Worm (Caenorhabditis elegans) whole organism, L1 larva: Measurements from ENCODE around the gene ddr-2.

ENCODE experiments used
- C04F5.9 ChIP-seq: sonication (generic microtip); optimal IDR thresholded peaks from 2 replicates; lab custom pipeline; 2016; ENCODE audit warnings: missing genetic modification characterization, missing compliant biosample characterization
- C16A3.4 ChIP-seq: fragments of 150-350 bp; optimal IDR thresholded peaks from 2 replicates; lab custom pipeline; 2014; ENCODE audit warnings: missing biosample characterization, missing genetic modification characterization
- C34B4.2 ChIP-seq: sonication (generic microtip); optimal IDR thresholded peaks from 2 replicates; lab custom pipeline; 2017; ENCODE audit warnings: mild to moderate bottlenecking, missing genetic modification characterization, missing compliant biosample characterization
- F16B12.6 ChIP-seq: fragments of 150-350 bp; optimal IDR thresholded peaks from 2 replicates; lab custom pipeline; 2014; ENCODE audit warnings: missing biosample characterization, missing genetic modification characterization
- aha-1 ChIP-seq: fragments of 150-350 bp; optimal IDR thresholded peaks from 2 replicates; lab custom pipeline; 2014; ENCODE audit warnings: missing biosample characterization, missing genetic modification characterization
- blmp-1 ChIP-seq: fragments of 150-350 bp; optimal IDR thresholded peaks from 2 replicates; lab custom pipeline; 2014; ENCODE audit warnings: missing biosample characterization, missing genetic modification characterization
- ceh-63 ChIP-seq: fragments of 200-800 bp; sonication (Bioruptor generic); optimal IDR thresholded peaks from 2 replicates; lab custom pipeline; 2018; ENCODE audit warnings: mild to moderate bottlenecking, missing genetic modification characterization, missing compliant biosample characterization
- ceh-88 ChIP-seq: fragments of 200-800 bp; sonication (Bioruptor generic); IDR thresholded peaks from 2 replicates; pipeline ENCODE4 v1.3.6; 2022; ENCODE audit warnings: missing genetic modification characterization, missing compliant biosample characterization
- ceh-90 ChIP-seq: sonication (generic microtip); optimal IDR thresholded peaks from 2 replicates; lab custom pipeline; 2016; ENCODE audit warnings: missing genetic modification characterization, missing compliant biosample characterization
- ces-1 ChIP-seq: fragments of 150-350 bp; optimal IDR thresholded peaks from 2 replicates; lab custom pipeline; 2014; ENCODE audit warnings: missing biosample characterization, missing genetic modification reagents, missing genetic modification characterization
- efl-3 ChIP-seq: fragments of 200-800 bp; sonication (Bioruptor generic); optimal IDR thresholded peaks from 2 replicates; lab custom pipeline; 2018; ENCODE audit warnings: mild to moderate bottlenecking, missing genetic modification characterization, missing compliant biosample characterization
- elt-2 ChIP-seq: sonication (generic microtip); optimal IDR thresholded peaks from 2 replicates; lab custom pipeline; 2016; ENCODE audit warnings: missing genetic modification characterization, mild to moderate bottlenecking, inconsistent platforms, missing compliant biosample characterization, missing genetic modification reagents
- elt-3 ChIP-seq, 6 experiments: fragments of 150-350 bp in 1 of 6; sonication (generic microtip); optimal IDR thresholded peaks; 2 replicates each; lab custom pipeline; 2017 to 2018; ENCODE audit warnings: missing biosample characterization in 6 of 6, missing genetic modification characterization in 6 of 6, inconsistent platforms in 1 of 6
- fkh-10 ChIP-seq: sonication (generic microtip); optimal IDR thresholded peaks from 2 replicates; lab custom pipeline; 2017; ENCODE audit warnings: missing biosample characterization, missing genetic modification reagents, missing genetic modification characterization
- fkh-4 ChIP-seq: sonication (generic microtip); optimal IDR thresholded peaks from 2 replicates; lab custom pipeline; 2016; ENCODE audit warnings: missing compliant biosample characterization, missing genetic modification characterization, borderline replicate concordance
- fkh-8 ChIP-seq: sonication (generic microtip); optimal IDR thresholded peaks from 2 replicates; lab custom pipeline; 2016; ENCODE audit warnings: mild to moderate bottlenecking, missing genetic modification characterization, missing compliant biosample characterization
- hlh-17 ChIP-seq: fragments of 200-800 bp; sonication (Bioruptor generic); optimal IDR thresholded peaks from 2 replicates; lab custom pipeline; 2018; ENCODE audit warnings: missing genetic modification characterization, mild to moderate bottlenecking, missing compliant biosample characterization, moderate library complexity, borderline replicate concordance
- jun-1 ChIP-seq: fragments of 150-350 bp; optimal IDR thresholded peaks from 2 replicates; lab custom pipeline; 2014; ENCODE audit warnings: missing biosample characterization, missing genetic modification reagents, missing genetic modification characterization
- lin-13 ChIP-seq: fragments of 150-350 bp; optimal IDR thresholded peaks from 2 replicates; lab custom pipeline; 2014; ENCODE audit warnings: missing biosample characterization, missing genetic modification reagents, missing genetic modification characterization
- lin-14 ChIP-seq: fragments of 200-800 bp; sonication (Bioruptor generic); optimal IDR thresholded peaks from 2 replicates; lab custom pipeline; 2018; ENCODE audit warnings: mild to moderate bottlenecking, missing genetic modification characterization, moderate library complexity, missing compliant biosample characterization
- lin-15B ChIP-seq: fragments of 150-350 bp; sonication (generic microtip); optimal IDR thresholded peaks from 3 replicates; lab custom pipeline; 2014; ENCODE audit warnings: missing biosample characterization, missing genetic modification characterization
- lin-35 ChIP-seq, 2 experiments: fragments of 150-350 bp; optimal IDR thresholded peaks; 2 replicates each; lab custom pipeline; 2014; ENCODE audit warnings: missing biosample characterization in 2 of 2, missing genetic modification characterization in 2 of 2, missing genetic modification reagents in 2 of 2
- lir-3 ChIP-seq: sonication (generic microtip); optimal IDR thresholded peaks from 2 replicates; lab custom pipeline; 2016; ENCODE audit warnings: mild to moderate bottlenecking, missing genetic modification characterization, moderate library complexity, missing compliant biosample characterization; ENCODE audit not compliant: poor library complexity
- mab-9 ChIP-seq: fragments of 200-800 bp; sonication (Bioruptor generic); IDR thresholded peaks from 2 replicates; pipeline ENCODE4 v1.3.6; 2022; ENCODE audit warnings: missing genetic modification reagents, missing genetic modification characterization, missing compliant biosample characterization
- nhr-11 ChIP-seq: fragments of 150-350 bp; optimal IDR thresholded peaks from 2 replicates; lab custom pipeline; 2014; ENCODE audit warnings: missing biosample characterization, missing genetic modification characterization
- nhr-12 ChIP-seq: sonication (generic microtip); optimal IDR thresholded peaks from 2 replicates; lab custom pipeline; 2017; ENCODE audit warnings: missing biosample characterization, missing genetic modification characterization
- nhr-19 ChIP-seq: fragments of 200-800 bp; sonication (Bioruptor generic); conservative IDR thresholded peaks from 2 replicates; pipeline ENCODE4 v1.3.6; 2022; ENCODE audit warnings: missing genetic modification characterization, missing compliant biosample characterization
- nhr-20 ChIP-seq: sonication (generic microtip); optimal IDR thresholded peaks from 2 replicates; lab custom pipeline; 2016; ENCODE audit warnings: mild to moderate bottlenecking, missing genetic modification characterization, missing compliant biosample characterization
- nhr-237 ChIP-seq: fragments of 150-350 bp; optimal IDR thresholded peaks from 2 replicates; lab custom pipeline; 2014; ENCODE audit warnings: missing biosample characterization, missing genetic modification characterization
- nhr-28 ChIP-seq: fragments of 150-350 bp; optimal IDR thresholded peaks from 2 replicates; lab custom pipeline; 2014; ENCODE audit warnings: missing biosample characterization, missing genetic modification characterization
- nhr-47 ChIP-seq: sonication (generic microtip); optimal IDR thresholded peaks from 2 replicates; lab custom pipeline; 2016; ENCODE audit warnings: mild to moderate bottlenecking, missing genetic modification characterization, moderate library complexity, missing compliant biosample characterization
- nhr-71 ChIP-seq: sonication (generic microtip); optimal IDR thresholded peaks from 2 replicates; lab custom pipeline; 2016; ENCODE audit warnings: mild to moderate bottlenecking, missing genetic modification characterization, moderate library complexity, missing compliant biosample characterization
- nhr-76 ChIP-seq: sonication (generic microtip); optimal IDR thresholded peaks from 2 replicates; lab custom pipeline; 2017; ENCODE audit warnings: missing biosample characterization, missing genetic modification characterization
- nhr-77 ChIP-seq: fragments of 150-350 bp; optimal IDR thresholded peaks from 2 replicates; lab custom pipeline; 2014; ENCODE audit warnings: missing biosample characterization, missing genetic modification characterization
- nhr-85 ChIP-seq: sonication (generic microtip); peaks from one replicate; lab custom pipeline; 2016; ENCODE audit warnings: missing genetic modification characterization, inconsistent platforms, missing compliant biosample characterization
- rnt-1 ChIP-seq: sonication (generic microtip); optimal IDR thresholded peaks from 2 replicates; lab custom pipeline; 2016; ENCODE audit warnings: mild to moderate bottlenecking, missing genetic modification characterization, moderate library complexity, missing compliant biosample characterization
- skn-1 ChIP-seq: fragments of 150-350 bp; optimal IDR thresholded peaks from 2 replicates; lab custom pipeline; 2014; ENCODE audit warnings: missing biosample characterization, missing genetic modification characterization
- snu-23 ChIP-seq: sonication (generic microtip); optimal IDR thresholded peaks from 2 replicates; lab custom pipeline; 2016; ENCODE audit warnings: missing genetic modification characterization, missing compliant biosample characterization
- sox-4 ChIP-seq: sonication (generic microtip); optimal IDR thresholded peaks from 2 replicates; lab custom pipeline; 2016; ENCODE audit warnings: missing genetic modification characterization, missing compliant biosample characterization
- sup-37 ChIP-seq: fragments of 200-800 bp; sonication (Bioruptor generic); optimal IDR thresholded peaks from 2 replicates; lab custom pipeline; 2018; ENCODE audit warnings: mild to moderate bottlenecking, missing genetic modification characterization, missing compliant biosample characterization
- tbx-2 ChIP-seq: sonication (generic microtip); optimal IDR thresholded peaks from 2 replicates; lab custom pipeline; 2016; ENCODE audit warnings: missing genetic modification characterization, missing compliant biosample characterization
- unc-130 ChIP-seq: fragments of 150-350 bp; optimal IDR thresholded peaks from 2 replicates; lab custom pipeline; 2017; ENCODE audit warnings: missing biosample characterization, missing genetic modification characterization, inconsistent platforms
- vab-15 ChIP-seq: sonication (generic microtip); optimal IDR thresholded peaks from 2 replicates; lab custom pipeline; 2017; ENCODE audit warnings: missing genotype, mild to moderate bottlenecking, missing genetic modification characterization, missing compliant biosample characterization
- xbp-1 ChIP-seq: sonication (generic microtip); optimal IDR thresholded peaks from 2 replicates; lab custom pipeline; 2016; ENCODE audit warnings: missing genetic modification characterization, missing compliant biosample characterization
- zag-1 ChIP-seq: fragments of 150-350 bp; optimal IDR thresholded peaks from 2 replicates; lab custom pipeline; 2014; ENCODE audit warnings: missing biosample characterization, missing genetic modification characterization
- zip-4 ChIP-seq: fragments of 200-800 bp; sonication (Bioruptor generic); optimal IDR thresholded peaks from 2 replicates; lab custom pipeline; 2018; ENCODE audit warnings: mild to moderate bottlenecking, missing genetic modification characterization, moderate library complexity, missing compliant biosample characterization
- ztf-11 ChIP-seq, 2 experiments: sonication (generic microtip); optimal IDR thresholded peaks; 2 replicates each; lab custom pipeline; 2016 to 2017; ENCODE audit warnings: missing genetic modification characterization in 2 of 2, missing biosample characterization in 1 of 2, missing compliant biosample characterization in 1 of 2
- ztf-4 ChIP-seq: fragments of 150-350 bp; optimal IDR thresholded peaks from 2 replicates; lab custom pipeline; 2014; ENCODE audit warnings: missing biosample characterization, missing genetic modification characterization

ddr-2 gene

ce11 chrX:3339882-3340281, 24.8 kb downstream of the ddr-2 start (continued):
- TF ChIP-seq nhr-28 (tag; lab: Kevin White, UChicago) (no peak), ztf-11 (tag; optimal IDR thresholded peaks at IDR 0.05; lab: Kevin White, UChicago) (no peak), nhr-85 (tag; lab: Kevin White, UChicago) (no peak), elt-2 (tag; lab: Kevin White, UChicago) (no peak), lin-15B (no peak), zip-4 (GFP tag; lab: Kevin White, UChicago) (no peak), ces-1 (GFP tag; lab: Kevin White, UChicago) (no peak), hlh-17 (GFP tag; lab: Kevin White, UChicago) (no peak), nhr-76 (tag; lab: Kevin White, UChicago) (no peak), tbx-2 (no peak), nhr-47 (tag; lab: Kevin White, UChicago) (peak; percentile 13), C04F5.9 (tag; lab: Kevin White, UChicago) (no peak), sox-4 (tag; lab: Kevin White, UChicago) (peak; percentile 30), aha-1 (tag; lab: Kevin White, UChicago) (no peak), F16B12.6 (tag; lab: Kevin White, UChicago) (no peak), C34B4.2 (tag; lab: Kevin White, UChicago) (no peak), fkh-4 (tag; lab: Kevin White, UChicago) (no peak), C16A3.4 (no peak), fkh-8 (tag; lab: Kevin White, UChicago) (peak; percentile 83)
- TF ChIP-seq, all 84 proteins: peak for 8

DNA sequence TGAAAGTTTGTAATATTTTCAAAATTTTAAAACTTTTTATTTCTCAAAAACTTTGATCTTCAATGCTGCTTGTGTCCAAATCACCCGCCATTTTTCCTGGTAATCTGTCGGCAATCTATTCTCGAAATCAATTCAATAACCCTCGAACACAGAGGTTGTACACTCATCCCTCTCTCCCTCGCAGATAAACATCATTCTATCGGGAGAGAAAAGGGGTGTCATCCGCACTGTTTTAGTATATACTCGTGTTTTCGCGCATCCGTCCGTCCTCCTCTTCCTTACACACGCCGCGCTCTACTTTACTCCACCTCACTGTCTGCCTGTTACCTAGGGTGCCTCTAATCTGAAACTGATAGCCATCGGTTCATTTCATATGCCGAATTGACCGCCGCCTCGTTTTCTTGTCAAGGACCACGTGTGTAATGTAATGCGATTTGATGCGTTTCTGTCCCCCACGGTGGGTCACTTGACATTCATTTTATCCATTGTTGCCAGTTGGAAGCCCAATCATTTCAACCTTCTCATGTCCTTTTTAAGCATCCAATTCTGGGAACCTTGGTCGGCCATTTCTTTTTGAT, 28.6 kb downstream of the ddr-2 start:
- TF ChIP-seq rnt-1 (tag; lab: Kevin White, UChicago): peak; percentile 15
- peak; percentile 48 for TF ChIP-seq lin-14 (GFP tag; lab: Kevin White, UChicago)
- TF ChIP-seq lin-35 (GFP tag; optimal IDR thresholded peaks at IDR 0.05; lab: Kevin White, UChicago): peak in 1 of 2 experiments; percentile 1
- no peak for TF ChIP-seq ceh-63 (GFP tag; lab: Kevin White, UChicago)
- TF ChIP-seq blmp-1 (tag; lab: Kevin White, UChicago): peak; percentile 9
- TF ChIP-seq sup-37 (GFP tag; lab: Kevin White, UChicago): no peak
- TF ChIP-seq zag-1: no peak
- TF ChIP-seq nhr-85 (tag; lab: Kevin White, UChicago): peak; percentile 49
- TF ChIP-seq nhr-77 (tag; lab: Kevin White, UChicago): no peak
- TF ChIP-seq snu-23 (GFP tag; lab: Kevin White, UChicago): peak; percentile 7

DNA sequence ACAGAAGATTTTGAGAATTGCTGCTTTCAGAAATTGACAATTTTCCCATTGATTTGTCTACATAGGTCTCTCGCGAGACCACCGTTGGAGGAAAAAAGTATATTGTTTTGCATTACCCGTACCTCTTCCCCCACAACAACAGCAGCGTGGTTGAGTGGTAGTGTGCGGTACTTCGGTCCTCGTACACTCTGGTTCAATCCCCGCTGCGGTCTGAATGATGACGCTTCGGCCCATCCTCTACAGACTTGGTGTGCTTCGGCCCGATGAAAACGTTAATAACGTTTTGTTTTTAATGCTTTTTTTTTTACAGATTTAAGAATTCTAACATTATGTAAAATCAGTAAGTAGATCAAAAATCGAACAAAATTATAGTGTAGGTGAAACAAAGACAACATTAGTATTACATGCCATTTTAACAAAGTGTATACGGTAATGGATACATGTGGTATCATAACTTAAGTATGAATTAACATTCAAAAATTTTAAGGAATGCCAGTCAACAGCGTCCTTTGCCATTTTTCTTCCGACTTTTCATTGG, 32.9 kb downstream of the ddr-2 start, which contains the start of gene ZK816.3:
Gene ZK816.3 (plus strand): TSS at position 488 of the 538 bp plus-strand sequence.
- TF ChIP-seq vab-15 (tag; lab: Kevin White, UChicago) (no peak), lin-13 (GFP tag; lab: Kevin White, UChicago) (no peak), lin-14 (GFP tag; lab: Kevin White, UChicago) (peak; percentile 36), unc-130 (tag; lab: Kevin White, UChicago) (peak; percentile 9), skn-1 (tag; lab: Kevin White, UChicago) (peak; percentile 46), lir-3 (tag; lab: Kevin White, UChicago) (no peak), nhr-12 (tag; lab: Kevin White, UChicago) (no peak), nhr-19 (GFP tag; lab: Robert Waterston, UW) (peak; percentile 30; the same call in 1 of the 2 replicates), jun-1 (tag; lab: Kevin White, UChicago) (no peak), C34B4.2 (tag; lab: Kevin White, UChicago) (no peak), fkh-10 (GFP tag; lab: Kevin White, UChicago) (no peak), nhr-71 (tag; lab: Kevin White, UChicago) (peak; percentile 36), nhr-47 (tag; lab: Kevin White, UChicago) (peak; percentile 41), nhr-11 (tag; lab: Kevin White, UChicago) (no peak), fkh-4 (tag; lab: Kevin White, UChicago) (no peak), mab-9 (GFP tag; lab: Robert Waterston, UW) (no peak), fkh-8 (tag; lab: Kevin White, UChicago) (no peak), efl-3 (GFP tag; lab: Kevin White, UChicago) (no peak), tbx-2 (no peak), nhr-20 (tag; lab: Kevin White, UChicago) (peak; percentile 41), elt-3 (tag; optimal IDR thresholded peaks at IDR 0.05; lab: Kevin White, UChicago) (peak in 1 of 6 experiments; percentile 2), ces-1 (GFP tag; lab: Kevin White, UChicago) (no peak), nhr-237 (no peak), C16A3.4 (peak; percentile 23), ztf-4 (tag; lab: Kevin White, UChicago) (no peak), xbp-1 (tag; lab: Kevin White, UChicago) (no peak), ceh-88 (no peak), ceh-90 (tag; lab: Kevin White, UChicago) (no peak)
